Worm (Caenorhabditis elegans) whole organism, L4 larva: ENCODE results near the gene K03B4.6.

ENCODE experiments used
- F37D6.2 ChIP-seq: sonication (generic microtip); optimal IDR thresholded peaks from 2 replicates; lab custom pipeline; 2016; ENCODE audit warnings: mild to moderate bottlenecking, missing genetic modification characterization, missing compliant biosample characterization
- F44E2.7 ChIP-seq: fragments of 200-800 bp; sonication (Bioruptor generic); IDR thresholded peaks from 2 replicates; pipeline ENCODE4 v2.1.2; 2022; ENCODE audit warnings: missing genetic modification characterization, missing compliant biosample characterization
- R02D3.7 ChIP-seq: fragments of 150-350 bp; sonication (generic microtip); optimal IDR thresholded peaks from 3 replicates; lab custom pipeline; 2014; ENCODE audit warnings: missing biosample characterization, missing genetic modification characterization
- Y105C5A.15 ChIP-seq: fragments of 200-800 bp; sonication (Bioruptor generic); IDR thresholded peaks from 2 replicates; pipeline ENCODE4 v1.3.6; 2022; ENCODE audit warnings: missing genetic modification characterization, missing compliant biosample characterization
- Y5F2A.4 ChIP-seq: fragments of 200-800 bp; sonication (Bioruptor generic); optimal IDR thresholded peaks from 2 replicates; lab custom pipeline; 2018; ENCODE audit warnings: mild to moderate bottlenecking, missing genetic modification characterization, missing compliant biosample characterization
- ZK337.2 ChIP-seq: fragments of 200-800 bp; sonication (Bioruptor generic); IDR thresholded peaks from 2 replicates; pipeline ENCODE4 v1.3.6; 2022; ENCODE audit warnings: missing genetic modification reagents, missing genetic modification characterization, missing compliant biosample characterization
- ZK546.5 ChIP-seq, 2 experiments: sonication (generic microtip); optimal IDR thresholded peaks; 2 replicates each; lab custom pipeline; 2017; ENCODE audit warnings: missing biosample characterization in 2 of 2, missing genetic modification characterization in 2 of 2
- aha-1 ChIP-seq: fragments of 150-350 bp; peaks from one replicate; lab custom pipeline; 2014; ENCODE audit warnings: missing biosample characterization, missing genetic modification characterization
- arid-1 ChIP-seq: fragments of 200-800 bp; sonication (Bioruptor generic); conservative IDR thresholded peaks from 2 replicates; pipeline ENCODE4 v1.3.6; 2022; ENCODE audit warnings: missing genetic modification reagents, missing genetic modification characterization, missing compliant biosample characterization
- attf-4 ChIP-seq: sonication (generic microtip); optimal IDR thresholded peaks from 3 replicates; lab custom pipeline; 2017; ENCODE audit warnings: missing biosample characterization, missing genetic modification characterization
- ceh-44 ChIP-seq: fragments of 200-800 bp; sonication (Bioruptor generic); IDR thresholded peaks from 2 replicates; pipeline ENCODE4 v1.3.6; 2022; ENCODE audit warnings: missing genetic modification reagents, missing genetic modification characterization, missing compliant biosample characterization
- ceh-62 ChIP-seq: sonication (generic microtip); optimal IDR thresholded peaks from 2 replicates; lab custom pipeline; 2017; ENCODE audit warnings: missing biosample characterization, missing genetic modification characterization
- cey-2 ChIP-seq: sonication (generic microtip); optimal IDR thresholded peaks from 3 replicates; lab custom pipeline; 2017; ENCODE audit warnings: missing genetic modification characterization, mild to moderate bottlenecking, missing compliant biosample characterization, antibody characterized with exemption, borderline replicate concordance; ENCODE audit not compliant: insufficient read depth
- ctbp-1 ChIP-seq: fragments of 200-800 bp; sonication (Bioruptor generic); IDR thresholded peaks from 2 replicates; pipeline ENCODE4 v1.3.6; 2022; ENCODE audit warnings: missing genetic modification reagents, missing genetic modification characterization, missing compliant biosample characterization
- daf-12 ChIP-seq: fragments of 150-350 bp; optimal IDR thresholded peaks from 2 replicates; lab custom pipeline; 2014; ENCODE audit warnings: missing biosample characterization, missing genetic modification reagents, missing genetic modification characterization
- dmd-8 ChIP-seq: fragments of 200-800 bp; sonication (Bioruptor generic); IDR thresholded peaks from 2 replicates; pipeline ENCODE4 v1.3.6; 2022; ENCODE audit warnings: missing genetic modification characterization, missing compliant biosample characterization
- dmd-9 ChIP-seq: fragments of 200-800 bp; sonication (Bioruptor generic); IDR thresholded peaks from 2 replicates; pipeline ENCODE4 v1.3.6; 2022; ENCODE audit warnings: missing genetic modification reagents, missing genetic modification characterization, missing compliant biosample characterization
- dpl-1 ChIP-seq: fragments of 150-350 bp; optimal IDR thresholded peaks from 2 replicates; lab custom pipeline; 2014; ENCODE audit warnings: missing biosample characterization, missing genetic modification reagents, missing genetic modification characterization
- dve-1 ChIP-seq: sonication (generic microtip); optimal IDR thresholded peaks from 2 replicates; lab custom pipeline; 2017; ENCODE audit warnings: antibody characterized with exemption, mild to moderate bottlenecking, missing genetic modification characterization, missing compliant biosample characterization; ENCODE audit not compliant: insufficient read depth
- gei-8 ChIP-seq: fragments of 200-800 bp; sonication (Bioruptor generic); optimal IDR thresholded peaks from 2 replicates; lab custom pipeline; 2018; ENCODE audit warnings: mild to moderate bottlenecking, missing genetic modification characterization, missing compliant biosample characterization
- hif-1 ChIP-seq, 2 experiments: sonication (generic microtip); optimal IDR thresholded peaks; 2 replicates each; lab custom pipeline; 2016 to 2017; ENCODE audit warnings: missing compliant biosample characterization in 2 of 2, missing genetic modification characterization in 2 of 2, missing genetic modification reagents in 2 of 2, missing genotype in 2 of 2, mild to moderate bottlenecking in 1 of 2
- hlh-30 ChIP-seq: sonication (generic microtip); optimal IDR thresholded peaks from 2 replicates; lab custom pipeline; 2017; ENCODE audit warnings: antibody characterized with exemption, mild to moderate bottlenecking, missing genetic modification characterization, missing compliant biosample characterization; ENCODE audit not compliant: insufficient read depth
- jun-1 ChIP-seq: fragments of 150-350 bp; optimal IDR thresholded peaks from 2 replicates; lab custom pipeline; 2014; ENCODE audit warnings: missing biosample characterization, missing genetic modification reagents, missing genetic modification characterization
- lim-7 ChIP-seq: fragments of 200-800 bp; sonication (Bioruptor generic); IDR thresholded peaks from 2 replicates; pipeline ENCODE4 v1.3.6; 2022; ENCODE audit warnings: missing genetic modification characterization, missing compliant biosample characterization
- lir-3 ChIP-seq: sonication (generic microtip); optimal IDR thresholded peaks from 2 replicates; lab custom pipeline; 2016; ENCODE audit warnings: mild to moderate bottlenecking, missing genetic modification characterization, missing compliant biosample characterization
- mxl-2 ChIP-seq: fragments of 200-800 bp; sonication (Bioruptor generic); conservative IDR thresholded peaks from 2 replicates; pipeline ENCODE4 v1.3.6; 2022; ENCODE audit warnings: missing genetic modification reagents, missing genetic modification characterization, missing compliant biosample characterization
- nhr-10 ChIP-seq: fragments of 150-350 bp; optimal IDR thresholded peaks from 2 replicates; lab custom pipeline; 2014; ENCODE audit warnings: missing biosample characterization, missing genetic modification characterization
- nhr-102 ChIP-seq: sonication (generic microtip); optimal IDR thresholded peaks from 2 replicates; lab custom pipeline; 2016; ENCODE audit warnings: mild to moderate bottlenecking, missing genetic modification characterization, moderate library complexity, missing compliant biosample characterization
- nhr-11 ChIP-seq: fragments of 150-350 bp; optimal IDR thresholded peaks from 2 replicates; lab custom pipeline; 2014; ENCODE audit warnings: missing biosample characterization, missing genetic modification characterization
- nhr-237 ChIP-seq: sonication (generic microtip); optimal IDR thresholded peaks from 2 replicates; lab custom pipeline; 2017; ENCODE audit warnings: missing biosample characterization, missing genetic modification characterization
- nhr-25 ChIP-seq: sonication (generic microtip); optimal IDR thresholded peaks from 2 replicates; lab custom pipeline; 2017; ENCODE audit warnings: missing genetic modification characterization, mild to moderate bottlenecking, missing compliant biosample characterization, antibody characterized with exemption, moderate library complexity, borderline replicate concordance; ENCODE audit not compliant: insufficient read depth
- nhr-28 ChIP-seq: fragments of 150-350 bp; optimal IDR thresholded peaks from 2 replicates; lab custom pipeline; 2014; ENCODE audit warnings: missing biosample characterization, missing genetic modification characterization
- nhr-41 ChIP-seq: fragments of 200-800 bp; sonication (Bioruptor generic); IDR thresholded peaks from 2 replicates; pipeline ENCODE4 v1.3.6; 2022; ENCODE audit warnings: missing genetic modification reagents, missing genetic modification characterization, missing compliant biosample characterization
- nhr-48 ChIP-seq: sonication (generic microtip); optimal IDR thresholded peaks from 2 replicates; lab custom pipeline; 2016; ENCODE audit warnings: mild to moderate bottlenecking, missing genetic modification characterization, missing compliant biosample characterization
- nhr-6 ChIP-seq: fragments of 150-350 bp; optimal IDR thresholded peaks from 2 replicates; lab custom pipeline; 2014; ENCODE audit warnings: missing biosample characterization, missing genetic modification characterization
- nhr-77 ChIP-seq: fragments of 150-350 bp; optimal IDR thresholded peaks from 2 replicates; lab custom pipeline; 2014; ENCODE audit warnings: missing biosample characterization, missing genetic modification characterization
- php-3 ChIP-seq: fragments of 200-800 bp; sonication (Bioruptor generic); IDR thresholded peaks from 2 replicates; pipeline ENCODE4 v1.3.6; 2022; ENCODE audit warnings: missing genetic modification reagents, missing genetic modification characterization, missing compliant biosample characterization
- set-16 ChIP-seq: fragments of 200-800 bp; sonication (Bioruptor generic); IDR thresholded peaks from 2 replicates; pipeline ENCODE4 v1.3.6; 2022; ENCODE audit warnings: missing genetic modification reagents, missing genetic modification characterization, missing compliant biosample characterization
- spr-1 ChIP-seq: sonication (generic microtip); optimal IDR thresholded peaks from 2 replicates; lab custom pipeline; 2016; ENCODE audit warnings: mild to moderate bottlenecking, missing genetic modification characterization, missing compliant biosample characterization
- tra-1 ChIP-seq: fragments of 200-800 bp; sonication (Bioruptor generic); IDR thresholded peaks from 2 replicates; pipeline ENCODE4 v1.3.6; 2022; ENCODE audit warnings: missing genetic modification reagents, missing genetic modification characterization, missing compliant biosample characterization
- vab-7 ChIP-seq: fragments of 200-800 bp; sonication (Bioruptor generic); IDR thresholded peaks from 2 replicates; pipeline ENCODE4 v1.3.6; 2022; ENCODE audit warnings: missing genetic modification reagents, missing genetic modification characterization, missing compliant biosample characterization
- zfp-2 ChIP-seq: sonication (generic microtip); optimal IDR thresholded peaks from 2 replicates; lab custom pipeline; 2016; ENCODE audit warnings: mild to moderate bottlenecking, missing genetic modification characterization, missing compliant biosample characterization
- zfp-3 ChIP-seq: fragments of 200-800 bp; sonication (Bioruptor generic); conservative IDR thresholded peaks from 2 replicates; pipeline ENCODE4 v1.3.6; 2022; ENCODE audit warnings: missing genetic modification reagents, missing genetic modification characterization, missing compliant biosample characterization

Gene K03B4.6

DNA sequence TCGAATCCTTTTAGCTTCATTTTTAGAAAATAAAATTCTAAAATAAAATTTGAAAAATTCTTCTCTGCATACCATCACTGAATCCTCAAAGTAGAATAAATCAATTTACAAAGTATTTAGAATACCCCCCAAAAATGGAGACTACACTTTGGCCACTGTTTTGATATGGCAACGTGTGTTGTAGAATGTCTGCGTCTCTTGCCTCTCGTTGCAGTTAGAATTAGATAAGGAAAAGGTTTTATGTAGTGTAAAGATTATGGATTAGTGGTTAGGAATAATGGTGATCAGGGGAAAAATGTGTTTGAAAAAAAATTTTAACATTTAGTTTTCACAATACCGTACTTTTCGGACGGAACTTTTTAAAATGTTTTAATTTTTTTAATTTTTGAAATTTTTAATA lies 44.0 kb upstream of the K03B4.6 start, which contains the start of gene prx-6 (continued):
- TF ChIP-seq vab-7 (GFP tag; lab: Robert Waterston, UW) = no peak
- peak; percentile 75 for TF ChIP-seq dve-1 (tag; lab: Kevin White, UChicago)
- TF ChIP-seq ceh-62 (tag; lab: Kevin White, UChicago) = no peak
- no peak for TF ChIP-seq attf-4 (tag; lab: Kevin White, UChicago)
- no peak for TF ChIP-seq nhr-10
- peak; percentile 61 for TF ChIP-seq aha-1
- TF ChIP-seq dmd-9 = no peak
- TF ChIP-seq nhr-102 (tag; lab: Kevin White, UChicago) = no peak
- TF ChIP-seq dmd-8 (GFP tag; lab: Robert Waterston, UW) = no peak
- TF ChIP-seq daf-12 (tag; lab: Kevin White, UChicago) = no peak
- TF ChIP-seq jun-1 = no peak
- no peak for TF ChIP-seq nhr-237 (tag; lab: Kevin White, UChicago)
- TF ChIP-seq, all 104 proteins: peak for 8

DNA sequence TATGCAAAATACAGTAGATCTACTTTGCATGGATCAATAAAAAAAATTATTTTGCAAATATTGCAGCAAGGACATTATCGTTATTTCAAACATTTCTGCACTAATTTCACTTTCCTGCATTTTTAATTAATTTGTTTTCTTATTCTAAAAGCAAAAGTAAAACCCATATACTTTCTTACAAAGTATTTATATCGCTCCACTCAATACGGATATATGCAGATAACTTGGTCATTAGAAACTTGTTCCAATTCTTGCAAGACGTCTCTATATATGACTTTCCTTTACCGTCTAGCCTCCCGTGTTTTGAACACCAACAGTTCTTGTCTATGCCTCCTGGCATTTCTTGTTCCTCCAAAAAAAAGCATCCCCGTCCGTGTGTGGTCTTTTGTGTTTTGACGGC lies 34.5 kb upstream of the K03B4.6 start, which contains the start of gene oac-24:
TSS of gene oac-24 (plus strand) at position 301 of the 400 bp plus-strand sequence.
- TF ChIP-seq zfp-2 (tag; lab: Kevin White, UChicago) (no peak), nhr-41 (GFP tag; lab: Robert Waterston, UW) (no peak), nhr-48 (tag; lab: Kevin White, UChicago) (no peak), ceh-44 (GFP tag; lab: Robert Waterston, UW) (no peak), nhr-28 (tag; lab: Kevin White, UChicago) (no peak)

DNA sequence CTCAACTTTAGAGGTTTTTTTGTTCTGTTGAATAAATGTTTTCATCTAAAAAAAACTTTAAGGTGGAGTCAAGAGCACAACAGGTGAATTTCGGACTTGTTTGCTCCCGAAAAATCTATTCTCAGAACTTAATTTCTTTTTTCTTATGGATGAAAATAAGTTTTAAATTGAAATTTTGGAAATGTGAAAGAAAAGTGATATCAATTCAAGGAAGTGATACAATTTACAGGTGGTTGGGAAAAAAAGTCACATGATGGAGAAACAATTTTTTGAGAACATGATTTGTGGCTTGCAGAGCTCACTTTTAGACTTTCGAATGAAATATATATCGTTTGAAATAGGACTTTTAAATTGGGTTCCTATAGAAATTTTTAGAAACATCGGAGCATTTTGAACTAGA lies 31.7 kb upstream of the K03B4.6 start:
- no peak for TF ChIP-seq vab-7 (GFP tag; lab: Robert Waterston, UW)
- TF ChIP-seq php-3 (GFP tag; lab: Robert Waterston, UW) = no peak
- TF ChIP-seq cey-2 = no peak
- TF ChIP-seq ctbp-1 (GFP tag; lab: Robert Waterston, UW) = no peak
- TF ChIP-seq nhr-25 (tag; lab: Kevin White, UChicago) = no peak
- no peak for TF ChIP-seq Y105C5A.15 (GFP tag; lab: Robert Waterston, UW)
- TF ChIP-seq nhr-10 = no peak
- no peak for TF ChIP-seq gei-8 (GFP tag; lab: Kevin White, UChicago)
- TF ChIP-seq dmd-9 = no peak
- TF ChIP-seq nhr-77 (tag; lab: Kevin White, UChicago) = no peak
- no peak for TF ChIP-seq R02D3.7
- TF ChIP-seq arid-1 (GFP tag; lab: Robert Waterston, UW) = no peak
- TF ChIP-seq ZK546.5 (tag; optimal IDR thresholded peaks at IDR 0.05; lab: Kevin White, UChicago) = no peak
- TF ChIP-seq tra-1 = no peak
- no peak for TF ChIP-seq F44E2.7
- no peak for TF ChIP-seq F37D6.2 (tag; lab: Kevin White, UChicago)

ce11 chrV:4700189-4700588 lies 24.2 kb upstream of the K03B4.6 start, which contains the start of gene ZC266.1:
TSS of gene ZC266.1 (minus strand) at chrV:4700289.
- TF ChIP-seq lim-7 (no peak), spr-1 (tag; lab: Kevin White, UChicago) (no peak), ZK546.5 (tag; optimal IDR thresholded peaks at IDR 0.05; lab: Kevin White, UChicago) (no peak), ZK337.2 (GFP tag; lab: Robert Waterston, UW) (no peak), F37D6.2 (tag; lab: Kevin White, UChicago) (no peak), hif-1 (tag; optimal IDR thresholded peaks at IDR 0.05; lab: Kevin White, UChicago) (no peak), Y5F2A.4 (GFP tag; lab: Kevin White, UChicago) (no peak), nhr-11 (tag; lab: Kevin White, UChicago) (no peak), dpl-1 (no peak), Y105C5A.15 (GFP tag; lab: Robert Waterston, UW) (no peak), lir-3 (tag; lab: Kevin White, UChicago) (no peak), mxl-2 (no peak), hlh-30 (tag; lab: Kevin White, UChicago) (no peak), set-16 (GFP tag; lab: Robert Waterston, UW) (no peak), zfp-3 (GFP tag; lab: Robert Waterston, UW) (no peak), nhr-6 (tag; lab: Kevin White, UChicago) (no peak)
- TF ChIP-seq, all 104 proteins: peak for 0
